Fruit fly (Drosophila melanogaster) whole organism, embryonic: ENCODE data around the gene CG3815.

ENCODE experiments used
- Aef1 ChIP-seq: fragments of 200-800 bp; sonication (Bioruptor generic); IDR thresholded peaks from 3 replicates; pipeline ENCODE4 v1.3.6; 2022; ENCODE audit warnings: missing biosample characterization, missing genetic modification characterization
- Antp ChIP-seq: fragments of 200-800 bp; sonication (Bioruptor generic); optimal IDR thresholded peaks from 3 replicates; lab custom pipeline; 2016; ENCODE audit warnings: missing biosample characterization, missing genetic modification characterization
- Bdp1 ChIP-seq: fragments of 200-800 bp; sonication (Bioruptor generic); optimal IDR thresholded peaks from 3 replicates; lab custom pipeline; 2016; ENCODE audit warnings: missing biosample characterization, missing genetic modification characterization
- CG1024 ChIP-seq: fragments of 200-800 bp; sonication (Bioruptor generic); IDR thresholded peaks from 2 replicates; pipeline ENCODE4 v1.3.6; 2022; ENCODE audit warnings: missing biosample characterization, missing genetic modification characterization
- CG11085 ChIP-seq: fragments of 200-800 bp; sonication (Bioruptor generic); IDR thresholded peaks from 2 replicates; pipeline ENCODE4 v1.3.6; 2022; ENCODE audit warnings: missing biosample characterization, missing genetic modification characterization
- CG12071 ChIP-seq: fragments of 200-800 bp; sonication (Bioruptor generic); optimal IDR thresholded peaks from 3 replicates; lab custom pipeline; 2018; ENCODE audit warnings: missing biosample characterization, mild to moderate bottlenecking, missing genetic modification characterization
- CG13775 ChIP-seq: fragments of 200-800 bp; sonication (Bioruptor generic); optimal IDR thresholded peaks from 3 replicates; lab custom pipeline; 2017; ENCODE audit warnings: missing biosample characterization, mild to moderate bottlenecking, missing genetic modification characterization
- CG16863 ChIP-seq: fragments of 200-800 bp; sonication (Bioruptor generic); optimal IDR thresholded peaks from 3 replicates; lab custom pipeline; 2016; ENCODE audit warnings: missing biosample characterization, missing genetic modification characterization
- CG17802 ChIP-seq: fragments of 200-800 bp; sonication (Bioruptor generic); optimal IDR thresholded peaks from 2 replicates; lab custom pipeline; 2018; ENCODE audit warnings: missing biosample characterization, mild to moderate bottlenecking, missing genetic modification characterization, moderate library complexity
- CG18764 ChIP-seq: fragments of 200-800 bp; sonication (Bioruptor generic); optimal IDR thresholded peaks from 3 replicates; lab custom pipeline; 2016; ENCODE audit warnings: missing biosample characterization, missing genetic modification characterization
- CG30403 ChIP-seq: fragments of 200-800 bp; sonication (Bioruptor generic); optimal IDR thresholded peaks from 3 replicates; lab custom pipeline; 2016; ENCODE audit warnings: missing biosample characterization, missing genetic modification characterization
- CG3065 ChIP-seq: fragments of 200-800 bp; sonication (Bioruptor generic); optimal IDR thresholded peaks from 2 replicates; lab custom pipeline; 2016; ENCODE audit warnings: missing biosample characterization, missing genetic modification characterization
- CG31388 ChIP-seq: fragments of 200-800 bp; sonication (Bioruptor generic); optimal IDR thresholded peaks from 2 replicates; lab custom pipeline; 2016; ENCODE audit warnings: missing biosample characterization, missing genetic modification characterization
- CG3838 ChIP-seq: fragments of 200-800 bp; sonication (Bioruptor generic); optimal IDR thresholded peaks from 3 replicates; lab custom pipeline; 2016; ENCODE audit warnings: missing biosample characterization, missing genetic modification characterization
- CG4707 ChIP-seq: fragments of 200-800 bp; sonication (Bioruptor generic); optimal IDR thresholded peaks from 2 replicates; lab custom pipeline; 2018; ENCODE audit warnings: missing biosample characterization, mild to moderate bottlenecking, missing genetic modification characterization, moderate library complexity
- CG4854 ChIP-seq: fragments of 200-800 bp; sonication (Bioruptor generic); optimal IDR thresholded peaks from 2 replicates; lab custom pipeline; 2016; ENCODE audit warnings: missing biosample characterization, missing genetic modification characterization, inconsistent platforms
- CG5180 ChIP-seq: fragments of 200-800 bp; sonication (Bioruptor generic); optimal IDR thresholded peaks from 3 replicates; lab custom pipeline; 2017; ENCODE audit warnings: missing biosample characterization, missing genetic modification characterization, mild to moderate bottlenecking, moderate library complexity, missing genetic modification reagents
- CG5245 ChIP-seq: fragments of 200-800 bp; sonication (Bioruptor generic); optimal IDR thresholded peaks from 3 replicates; lab custom pipeline; 2016; ENCODE audit warnings: missing biosample characterization, missing genetic modification characterization
- CG6175 ChIP-seq: fragments of 200-800 bp; sonication (Bioruptor generic); IDR thresholded peaks from 3 replicates; pipeline ENCODE4 v1.3.6; 2022; ENCODE audit warnings: missing biosample characterization, missing genetic modification characterization
- CG7786 ChIP-seq: fragments of 200-800 bp; sonication (Bioruptor generic); optimal IDR thresholded peaks from 2 replicates; lab custom pipeline; 2016; ENCODE audit warnings: missing biosample characterization, missing genetic modification characterization
- CG8281 ChIP-seq: fragments of 200-800 bp; sonication (Bioruptor generic); optimal IDR thresholded peaks from 2 replicates; lab custom pipeline; 2018; ENCODE audit warnings: missing biosample characterization, mild to moderate bottlenecking, missing genetic modification characterization, moderate library complexity
- CG9215 ChIP-seq: fragments of 200-800 bp; sonication (Bioruptor generic); IDR thresholded peaks from 2 replicates; pipeline ENCODE4 v1.3.6; 2022; ENCODE audit warnings: missing biosample characterization, missing genetic modification characterization
- Dad ChIP-seq: fragments of 200-800 bp; sonication (Bioruptor generic); optimal IDR thresholded peaks from 3 replicates; lab custom pipeline; 2016; ENCODE audit warnings: missing biosample characterization, missing genetic modification characterization
- Dref ChIP-seq: fragments of 200-800 bp; sonication (Bioruptor generic); IDR thresholded peaks from 2 replicates; pipeline ENCODE4 v1.3.6; 2022; ENCODE audit warnings: missing biosample characterization, missing genetic modification characterization
- Drgx ChIP-seq: fragments of 200-800 bp; sonication (Bioruptor generic); IDR thresholded peaks from 2 replicates; pipeline ENCODE4 v1.3.6; 2022; ENCODE audit warnings: missing biosample characterization, missing genetic modification characterization
- HmgZ ChIP-seq: fragments of 200-800 bp; sonication (Bioruptor generic); optimal IDR thresholded peaks from 2 replicates; lab custom pipeline; 2018; ENCODE audit warnings: missing biosample characterization, mild to moderate bottlenecking, missing genetic modification characterization
- Hr51 ChIP-seq, 2 experiments: fragments of 200-800 bp; sonication (Bioruptor generic); optimal IDR thresholded peaks; 2 replicates in 1 of 2; 3 replicates in 1 of 2; lab custom pipeline; 2016 to 2018; ENCODE audit warnings: missing biosample characterization in 2 of 2, missing genetic modification characterization in 2 of 2, mild to moderate bottlenecking in 1 of 2, moderate library complexity in 1 of 2
- Mes4 ChIP-seq: fragments of 200-800 bp; sonication (Bioruptor generic); optimal IDR thresholded peaks from 2 replicates; lab custom pipeline; 2016; ENCODE audit warnings: missing biosample characterization, missing genetic modification characterization
- NC2β ChIP-seq: fragments of 200-800 bp; sonication (Bioruptor generic); optimal IDR thresholded peaks from 2 replicates; lab custom pipeline; 2016; ENCODE audit warnings: missing biosample characterization, missing genetic modification characterization
- Neu2 ChIP-seq: fragments of 200-800 bp; sonication (Bioruptor generic); optimal IDR thresholded peaks from 3 replicates; lab custom pipeline; 2016; ENCODE audit warnings: missing biosample characterization, missing genetic modification characterization, borderline replicate concordance
- Six4 ChIP-seq: fragments of 200-800 bp; sonication (Bioruptor generic); optimal IDR thresholded peaks from 2 replicates; lab custom pipeline; 2016; ENCODE audit warnings: missing biosample characterization, missing genetic modification characterization
- TFAM ChIP-seq: fragments of 200-800 bp; sonication (Bioruptor generic); optimal IDR thresholded peaks from 2 replicates; lab custom pipeline; 2017; ENCODE audit warnings: missing biosample characterization, missing genetic modification characterization, inconsistent platforms
- ac ChIP-seq: fragments of 200-800 bp; sonication (Bioruptor generic); optimal IDR thresholded peaks from 3 replicates; lab custom pipeline; 2017; ENCODE audit warnings: missing biosample characterization, mild to moderate bottlenecking, missing genetic modification characterization
- ap ChIP-seq: fragments of 200-800 bp; sonication (Bioruptor generic); IDR thresholded peaks from 2 replicates; pipeline ENCODE4 v1.3.6; 2022; ENCODE audit warnings: missing biosample characterization, missing genetic modification characterization
- ash1 ChIP-seq: fragments of 200-800 bp; sonication (Bioruptor generic); optimal IDR thresholded peaks from 2 replicates; lab custom pipeline; 2018; ENCODE audit warnings: missing biosample characterization, mild to moderate bottlenecking, missing genetic modification characterization
- ato ChIP-seq: fragments of 200-800 bp; sonication (Bioruptor generic); IDR thresholded peaks from 2 replicates; pipeline ENCODE4 v1.3.6; 2022; ENCODE audit warnings: missing biosample characterization, missing genetic modification characterization; ENCODE audit not compliant: partially characterized antibody
- az2 ChIP-seq: fragments of 200-800 bp; sonication (Bioruptor generic); optimal IDR thresholded peaks from 3 replicates; lab custom pipeline; 2016; ENCODE audit warnings: missing biosample characterization, missing genetic modification characterization
- cad ChIP-seq: fragments of >200 bp; optimal IDR thresholded peaks from 2 replicates; lab custom pipeline; 2017; ENCODE audit warnings: missing biosample characterization, missing genetic modification characterization
- crc ChIP-seq: fragments of 200-800 bp; sonication (Bioruptor generic); optimal IDR thresholded peaks from 2 replicates; lab custom pipeline; 2016; ENCODE audit warnings: missing biosample characterization, missing genetic modification characterization
- cwo ChIP-seq: fragments of 200-800 bp; sonication (Bioruptor generic); optimal IDR thresholded peaks from 3 replicates; lab custom pipeline; 2017; ENCODE audit warnings: missing biosample characterization, missing genetic modification characterization, mild to moderate bottlenecking, moderate library complexity, missing genetic modification reagents
- esg ChIP-seq: fragments of 200-800 bp; sonication (Bioruptor generic); conservative IDR thresholded peaks from 2 replicates; pipeline ENCODE4 v1.3.6; 2022; ENCODE audit warnings: missing biosample characterization, missing genetic modification characterization
- fd102C ChIP-seq: fragments of 200-800 bp; sonication (Bioruptor generic); optimal IDR thresholded peaks from 2 replicates; lab custom pipeline; 2018; ENCODE audit warnings: missing biosample characterization, mild to moderate bottlenecking, missing genetic modification characterization, moderate library complexity
- fd3F ChIP-seq: fragments of 200-800 bp; sonication (Bioruptor generic); optimal IDR thresholded peaks from 2 replicates; lab custom pipeline; 2018; ENCODE audit warnings: missing biosample characterization, mild to moderate bottlenecking, missing genetic modification characterization, moderate library complexity
- gcm2 ChIP-seq: fragments of 200-800 bp; sonication (Bioruptor generic); optimal IDR thresholded peaks from 2 replicates; lab custom pipeline; 2016; ENCODE audit warnings: missing biosample characterization, missing genetic modification characterization
- pb ChIP-seq: fragments of 200-800 bp; sonication (Bioruptor generic); optimal IDR thresholded peaks from 3 replicates; lab custom pipeline; 2016; ENCODE audit warnings: missing biosample characterization, missing genetic modification characterization
- repo ChIP-seq: fragments of 200-800 bp; sonication (Bioruptor generic); optimal IDR thresholded peaks from 2 replicates; lab custom pipeline; 2016; ENCODE audit warnings: missing biosample characterization, missing genetic modification characterization
- sob ChIP-seq: fragments of 200-800 bp; sonication (Bioruptor generic); IDR thresholded peaks from 2 replicates; pipeline ENCODE4 v1.3.6; 2022; ENCODE audit warnings: missing biosample characterization, missing genetic modification characterization
- tup ChIP-seq: fragments of 200-800 bp; sonication (Bioruptor generic); optimal IDR thresholded peaks from 2 replicates; lab custom pipeline; 2016; ENCODE audit warnings: missing biosample characterization, mild to moderate bottlenecking, missing genetic modification characterization, moderate library complexity
- unpg ChIP-seq: fragments of 200-800 bp; sonication (Bioruptor generic); optimal IDR thresholded peaks from 3 replicates; lab custom pipeline; 2018; ENCODE audit warnings: missing biosample characterization, mild to moderate bottlenecking, missing genetic modification characterization, moderate library complexity
- zen2 ChIP-seq: fragments of 200-800 bp; sonication (Bioruptor generic); IDR thresholded peaks from 3 replicates; pipeline ENCODE4 v1.3.6; 2022; ENCODE audit warnings: missing biosample characterization, missing genetic modification characterization; ENCODE audit not compliant: partially characterized antibody

The CG3815 gene

DNA sequence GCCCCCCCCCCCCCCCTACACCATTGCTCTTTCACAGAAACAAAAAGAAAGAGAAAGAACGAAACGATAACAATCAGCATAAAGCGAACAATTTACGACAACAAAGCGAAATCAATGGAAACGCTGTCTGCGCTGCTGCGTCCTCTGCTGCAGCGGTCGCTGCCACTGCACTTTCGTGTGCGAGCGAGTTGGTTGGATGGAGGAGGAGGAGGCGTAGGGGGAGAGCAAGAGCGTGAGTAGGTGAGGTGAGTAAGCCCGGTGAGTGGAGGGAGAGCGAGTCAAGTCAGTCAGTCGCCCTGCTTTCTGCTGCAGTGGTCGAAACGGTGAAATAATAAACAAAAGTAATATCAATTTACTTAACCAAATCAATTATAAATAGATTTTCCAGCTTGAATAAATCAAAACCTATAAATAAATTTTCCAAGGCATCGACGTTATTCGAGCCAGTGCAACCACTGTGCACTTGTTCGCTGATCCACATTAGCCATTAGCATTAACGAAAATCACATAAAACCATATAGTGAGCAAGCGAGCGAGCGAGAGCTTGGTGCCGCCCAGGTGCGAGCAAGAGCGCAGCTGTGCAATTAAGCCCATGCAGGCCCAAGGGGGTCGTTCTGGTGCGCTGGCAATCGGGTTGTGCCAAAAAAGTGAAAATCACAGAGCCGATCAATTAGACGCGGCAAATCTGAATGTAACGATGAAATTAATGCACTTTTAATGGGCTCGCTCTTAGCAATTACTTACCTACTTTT is 48.8 kb downstream of the CG3815 start (continued):
- TF ChIP-seq CG3838 (GFP tag; lab: Kevin White, UChicago) = no peak
- TF ChIP-seq HmgZ = no peak
- no peak for TF ChIP-seq repo (GFP tag; lab: Kevin White, UChicago)
- TF ChIP-seq az2 (GFP tag; lab: Kevin White, UChicago) = peak; percentile 18
- TF ChIP-seq CG8281 (tag; lab: Kevin White, UChicago) = no peak
- no peak for TF ChIP-seq CG5180 (GFP tag; lab: Kevin White, UChicago)
- no peak for TF ChIP-seq CG18764
- peak; percentile 13 for TF ChIP-seq tup (GFP tag; lab: Kevin White, UChicago)
- TF ChIP-seq Neu2 (GFP tag; lab: Kevin White, UChicago) = no peak
- peak in 1 of 2 experiments; percentile 27 for TF ChIP-seq Hr51 (GFP tag; optimal IDR thresholded peaks at IDR 0.05; lab: Kevin White, UChicago)
- TF ChIP-seq Mes4 (GFP tag; lab: Kevin White, UChicago) = no peak
- no peak for TF ChIP-seq cwo
- peak; percentile 96 for TF ChIP-seq Drgx
- TF ChIP-seq Bdp1 (GFP tag; lab: Kevin White, UChicago) = no peak
- TF ChIP-seq esg (GFP tag; lab: Robert Waterston, UW) = peak; percentile 31; the same call in 1 of the 2 replicates
- TF ChIP-seq CG3065 = no peak
- no peak for TF ChIP-seq CG4707 (GFP tag; lab: Kevin White, UChicago)
- TF ChIP-seq CG5245 (GFP tag; lab: Kevin White, UChicago) = peak; percentile 9
- TF ChIP-seq NC2β (GFP tag; lab: Kevin White, UChicago) = no peak
- TF ChIP-seq CG12071 (GFP tag; lab: Kevin White, UChicago) = no peak
- TF ChIP-seq Aef1 (GFP tag; lab: Robert Waterston, UW) = peak; percentile 40; the same call in 2 of the 3 replicates
- TF ChIP-seq cad (GFP tag; lab: Kevin White, UChicago) = no peak
- no peak for TF ChIP-seq CG9215 (GFP tag; lab: Robert Waterston, UW)
- TF ChIP-seq ac (GFP tag; lab: Kevin White, UChicago) = no peak
- no peak for TF ChIP-seq ato (GFP tag; lab: Robert Waterston, UW)
- TF ChIP-seq CG1024 = no peak
- no peak for TF ChIP-seq Antp (GFP tag; lab: Kevin White, UChicago)
- TF ChIP-seq CG17802 (tag; lab: Kevin White, UChicago) = no peak
- TF ChIP-seq CG11085 (GFP tag; lab: Robert Waterston, UW) = no peak
- peak; percentile 42; the same call in 1 of the 2 replicates for TF ChIP-seq sob (GFP tag; lab: Robert Waterston, UW)
- TF ChIP-seq CG4854 (GFP tag; lab: Kevin White, UChicago) = no peak
- TF ChIP-seq zen2 (GFP tag; lab: Robert Waterston, UW) = no peak
- no peak for TF ChIP-seq crc (GFP tag; lab: Kevin White, UChicago)
- TF ChIP-seq fd102C (GFP tag; lab: Kevin White, UChicago) = no peak
- no peak for TF ChIP-seq Six4 (GFP tag; lab: Kevin White, UChicago)
- no peak for TF ChIP-seq CG7786 (GFP tag; lab: Kevin White, UChicago)
- TF ChIP-seq pb (GFP tag; lab: Kevin White, UChicago) = no peak
- TF ChIP-seq CG30403 (GFP tag; lab: Kevin White, UChicago) = peak; percentile 7
- peak; percentile 10 for TF ChIP-seq unpg (GFP tag; lab: Kevin White, UChicago)
- peak; percentile 13 for TF ChIP-seq Dad (GFP tag; lab: Kevin White, UChicago)
- no peak for TF ChIP-seq gcm2 (GFP tag; lab: Kevin White, UChicago)
- TF ChIP-seq CG16863 = peak; percentile 21
- TF ChIP-seq fd3F (GFP tag; lab: Kevin White, UChicago) = no peak
- no peak for TF ChIP-seq TFAM (GFP tag; lab: Kevin White, UChicago)
- TF ChIP-seq CG6175 (GFP tag; lab: Robert Waterston, UW) = no peak
- TF ChIP-seq ap = peak; percentile 59; the same call in 1 of the 2 replicates
- no peak for TF ChIP-seq Dref
- no peak for TF ChIP-seq CG31388
- TF ChIP-seq CG13775 = no peak
- no peak for TF ChIP-seq ash1 (GFP tag; lab: Kevin White, UChicago)
